Worm (Caenorhabditis elegans): ENCODE results near the gene gst-13.

Gene gst-13

ce11 chrII:9273984-9274383, 42.7 kb downstream of the gst-13 start:
- TF ChIP-seq tbx-11 (GFP tag; IDR thresholded peaks at IDR 0.05) (no peak), ets-7 (tag; optimal IDR thresholded peaks at IDR 0.05) (no peak), pes-1 (GFP tag; IDR thresholded peaks at IDR 0.05) (no peak), ceh-13 (GFP tag; optimal IDR thresholded peaks at IDR 0.05) (no peak), ama-1 (optimal IDR thresholded peaks at IDR 0.05) (no peak), scrt-1 (GFP tag; IDR thresholded peaks at IDR 0.05) (no peak), hnd-1 (tag; optimal IDR thresholded peaks at IDR 0.05) (no peak), B0310.2 (tag; optimal IDR thresholded peaks at IDR 0.05) (no peak), flt-1 (GFP tag; IDR thresholded peaks at IDR 0.05) (peak; percentile 12; the same call in 1 of the 2 replicates), hmg-4 (GFP tag; optimal IDR thresholded peaks at IDR 0.05) (peak; percentile 59), ceh-36 (tag; optimal IDR thresholded peaks at IDR 0.05) (no peak), aly-1 (tag; optimal IDR thresholded peaks at IDR 0.05) (no peak), sea-1 (GFP tag; conservative IDR thresholded peaks at IDR 0.05) (no peak), hmbx-1 (tag; optimal IDR thresholded peaks at IDR 0.05) (no peak), tra-4 (tag; optimal IDR thresholded peaks at IDR 0.05) (no peak), F13C5.2 (tag; optimal IDR thresholded peaks at IDR 0.05) (peak; percentile 38), tbx-37 (GFP tag; conservative IDR thresholded peaks at IDR 0.05) (no peak)

ce11 chrII:9274734-9275133, 43.5 kb downstream of the gst-13 start:
- no peak for TF ChIP-seq flt-1 (GFP tag; IDR thresholded peaks at IDR 0.05)
- TF ChIP-seq ceh-36 (tag; optimal IDR thresholded peaks at IDR 0.05): no peak
- TF ChIP-seq B0310.2 (tag; optimal IDR thresholded peaks at IDR 0.05): no peak
- no peak for TF ChIP-seq pes-1 (GFP tag; IDR thresholded peaks at IDR 0.05)
- TF ChIP-seq ama-1 (optimal IDR thresholded peaks at IDR 0.05): no peak

DNA sequence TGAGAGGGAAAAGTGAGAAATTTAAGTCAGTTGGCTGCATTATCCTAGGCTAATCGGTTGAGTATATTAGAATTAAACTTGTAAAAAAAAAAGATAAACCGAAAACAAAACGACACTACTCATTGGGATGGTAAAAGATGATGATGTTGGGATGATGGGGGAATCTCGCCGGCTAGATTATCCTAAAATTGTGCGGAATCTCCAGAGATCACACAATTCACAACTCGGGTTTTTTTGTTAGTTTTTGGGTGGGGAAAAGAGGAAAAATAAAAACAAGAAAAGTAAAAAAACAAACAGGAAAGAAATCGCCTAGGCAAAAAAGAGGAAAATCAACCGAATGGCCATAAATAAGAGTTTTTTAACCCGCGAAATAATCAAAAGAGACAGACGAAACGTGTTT, 43.9 kb downstream of the gst-13 start:
- no peak for TF ChIP-seq B0310.2 (tag; optimal IDR thresholded peaks at IDR 0.05)
- no peak for TF ChIP-seq tbx-11 (GFP tag; IDR thresholded peaks at IDR 0.05)
- TF ChIP-seq tra-4 (tag; optimal IDR thresholded peaks at IDR 0.05): no peak
- TF ChIP-seq F13C5.2 (tag; optimal IDR thresholded peaks at IDR 0.05): no peak
- no peak for TF ChIP-seq ceh-36 (tag; optimal IDR thresholded peaks at IDR 0.05)
- no peak for TF ChIP-seq sea-1 (GFP tag; conservative IDR thresholded peaks at IDR 0.05)
- TF ChIP-seq ama-1 (optimal IDR thresholded peaks at IDR 0.05): no peak
- no peak for TF ChIP-seq scrt-1 (GFP tag; IDR thresholded peaks at IDR 0.05)
- TF ChIP-seq ets-7 (tag; optimal IDR thresholded peaks at IDR 0.05): no peak
- no peak for TF ChIP-seq hmbx-1 (tag; optimal IDR thresholded peaks at IDR 0.05)
- no peak for TF ChIP-seq tbx-37 (GFP tag; conservative IDR thresholded peaks at IDR 0.05)
- TF ChIP-seq pes-1 (GFP tag; IDR thresholded peaks at IDR 0.05): no peak
- TF ChIP-seq hmg-4 (GFP tag; optimal IDR thresholded peaks at IDR 0.05): no peak

DNA sequence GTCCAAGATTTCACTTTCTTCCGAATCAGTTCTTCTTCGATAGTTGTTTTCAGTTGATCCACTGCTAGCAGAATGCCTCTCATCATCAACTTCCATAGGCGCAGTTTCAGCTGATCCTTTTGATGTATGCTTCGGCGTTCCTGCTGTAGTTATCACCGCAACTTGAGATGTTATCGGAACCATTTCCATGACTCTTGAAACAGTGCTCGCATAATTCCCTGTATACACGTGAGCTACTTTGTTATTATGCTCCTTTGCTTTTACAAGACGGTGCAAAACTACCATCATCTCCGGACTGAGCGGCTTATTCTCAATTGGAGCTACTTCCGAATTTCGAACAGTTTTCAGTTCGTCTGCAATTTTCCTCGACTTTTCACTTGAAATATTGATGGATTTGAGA, 45.9 kb downstream of the gst-13 start:
- no peak for TF ChIP-seq ceh-13 (GFP tag; optimal IDR thresholded peaks at IDR 0.05)
- no peak for TF ChIP-seq B0310.2 (tag; optimal IDR thresholded peaks at IDR 0.05)

DNA sequence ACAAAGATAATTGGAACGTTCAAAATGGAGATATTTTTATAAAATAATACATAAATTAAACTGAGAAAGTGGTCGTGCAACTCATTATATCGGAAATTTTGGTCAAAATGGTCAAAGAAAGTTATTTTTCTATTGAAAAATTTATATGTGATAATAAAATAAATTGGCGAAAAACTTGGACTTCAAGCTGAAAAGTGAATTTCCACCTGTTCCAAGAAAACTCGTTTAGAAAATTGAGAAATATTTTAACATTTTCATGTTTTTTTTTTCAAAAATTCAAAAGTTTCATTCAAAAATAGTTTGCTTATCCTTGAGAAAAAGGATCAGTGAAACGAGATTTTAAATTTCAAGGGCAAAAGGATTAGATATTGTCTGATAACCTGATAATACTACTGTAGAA, 47.8 kb downstream of the gst-13 start:
- no peak for TF ChIP-seq tra-4 (tag; optimal IDR thresholded peaks at IDR 0.05)
- TF ChIP-seq ets-7 (tag; optimal IDR thresholded peaks at IDR 0.05): no peak
- TF ChIP-seq aly-1 (tag; optimal IDR thresholded peaks at IDR 0.05): no peak
- TF ChIP-seq B0310.2 (tag; optimal IDR thresholded peaks at IDR 0.05): no peak
- no peak for TF ChIP-seq ceh-13 (GFP tag; optimal IDR thresholded peaks at IDR 0.05)
- no peak for TF ChIP-seq hnd-1 (tag; optimal IDR thresholded peaks at IDR 0.05)

- TF ChIP-seq tbx-11 (GFP tag; IDR thresholded peaks at IDR 0.05) (no peak), flt-1 (GFP tag; IDR thresholded peaks at IDR 0.05) (no peak), hmbx-1 (tag; optimal IDR thresholded peaks at IDR 0.05) (no peak), ceh-13 (GFP tag; optimal IDR thresholded peaks at IDR 0.05) (no peak), ets-7 (tag; optimal IDR thresholded peaks at IDR 0.05) (no peak), hmg-4 (GFP tag; optimal IDR thresholded peaks at IDR 0.05) (no peak), aly-1 (tag; optimal IDR thresholded peaks at IDR 0.05) (no peak), tbx-37 (GFP tag; conservative IDR thresholded peaks at IDR 0.05) (no peak), pes-1 (GFP tag; IDR thresholded peaks at IDR 0.05) (no peak)
These were observed 49.0 kb downstream of the gst-13 start, which contains the start of gene gldi-3 for ce11 chrII:9280048-9280772. Gene gldi-3, minus strand, starts transcription at chrII:9280098.

DNA sequence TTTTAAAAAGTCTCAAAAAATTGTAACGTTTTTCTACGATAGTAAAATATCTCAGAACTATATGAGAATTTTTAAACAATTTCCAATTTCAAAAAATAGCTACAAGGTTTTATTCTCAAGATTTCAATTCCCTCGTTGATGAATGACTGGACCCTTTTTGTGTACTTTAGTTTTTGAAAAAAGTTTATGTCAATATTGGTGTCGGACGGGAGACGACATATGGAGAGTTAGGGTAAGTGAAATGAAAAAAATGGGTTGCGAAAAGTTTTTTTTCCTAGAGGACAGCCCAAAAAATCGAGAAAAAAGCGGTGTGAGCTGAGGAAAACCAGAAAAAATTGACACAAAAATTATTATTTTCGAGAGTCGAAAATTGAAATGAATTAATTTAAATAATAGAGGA, 49.6 kb downstream of the gst-13 start:
- TF ChIP-seq tbx-37 (GFP tag; conservative IDR thresholded peaks at IDR 0.05): no peak
- no peak for TF ChIP-seq B0310.2 (tag; optimal IDR thresholded peaks at IDR 0.05)
- no peak for TF ChIP-seq aly-1 (tag; optimal IDR thresholded peaks at IDR 0.05)
- no peak for TF ChIP-seq ceh-36 (tag; optimal IDR thresholded peaks at IDR 0.05)
- TF ChIP-seq ceh-13 (GFP tag; optimal IDR thresholded peaks at IDR 0.05): no peak
- no peak for TF ChIP-seq sea-1 (GFP tag; conservative IDR thresholded peaks at IDR 0.05)
- TF ChIP-seq pes-1 (GFP tag; IDR thresholded peaks at IDR 0.05): no peak
- TF ChIP-seq hmbx-1 (tag; optimal IDR thresholded peaks at IDR 0.05): no peak
- TF ChIP-seq tra-4 (tag; optimal IDR thresholded peaks at IDR 0.05): no peak
- no peak for TF ChIP-seq ets-7 (tag; optimal IDR thresholded peaks at IDR 0.05)
- TF ChIP-seq hmg-4 (GFP tag; optimal IDR thresholded peaks at IDR 0.05): no peak
- TF ChIP-seq scrt-1 (GFP tag; IDR thresholded peaks at IDR 0.05): no peak
- TF ChIP-seq hnd-1 (tag; optimal IDR thresholded peaks at IDR 0.05): no peak

DNA sequence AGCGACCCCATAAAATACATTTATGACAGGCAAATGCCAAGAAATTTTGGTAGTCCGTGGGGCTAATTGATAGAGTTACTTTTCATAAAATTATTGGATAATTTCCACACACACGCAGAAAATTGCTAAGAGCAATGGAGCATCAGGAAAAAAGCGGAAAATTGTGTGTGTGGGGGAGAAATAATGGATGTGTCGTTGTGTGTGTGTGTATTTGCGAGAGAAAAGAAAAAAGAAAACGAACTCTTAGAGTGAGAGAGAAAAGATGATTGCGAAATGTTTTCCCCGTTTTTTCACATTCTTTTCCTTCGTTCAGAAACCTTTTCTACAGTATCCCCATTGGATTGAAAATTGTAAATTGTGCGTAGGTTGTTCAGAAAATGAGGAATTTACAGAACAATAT, 50.3 kb downstream of the gst-13 start:
- TF ChIP-seq pes-1 (GFP tag; IDR thresholded peaks at IDR 0.05): no peak
- no peak for TF ChIP-seq B0310.2 (tag; optimal IDR thresholded peaks at IDR 0.05)
- no peak for TF ChIP-seq hmbx-1 (tag; optimal IDR thresholded peaks at IDR 0.05)
- no peak for TF ChIP-seq ceh-36 (tag; optimal IDR thresholded peaks at IDR 0.05)
- no peak for TF ChIP-seq flt-1 (GFP tag; IDR thresholded peaks at IDR 0.05)
- no peak for TF ChIP-seq F13C5.2 (tag; optimal IDR thresholded peaks at IDR 0.05)
- no peak for TF ChIP-seq hmg-4 (GFP tag; optimal IDR thresholded peaks at IDR 0.05)
- no peak for TF ChIP-seq aly-1 (tag; optimal IDR thresholded peaks at IDR 0.05)
